Worm (Caenorhabditis elegans) whole organism, mixed stage, embryonic: ENCODE data around the gene him-18.

Source experiments
- ceh-43 ChIP-seq: fragments of 200-800 bp; sonication (Bioruptor generic); optimal IDR thresholded peaks from 2 replicates; lab custom pipeline; 2018; ENCODE audit warnings: mild to moderate bottlenecking, missing genetic modification characterization, moderate library complexity, missing compliant biosample characterization
- ceh-83 ChIP-seq: fragments of 200-800 bp; sonication (Bioruptor generic); optimal IDR thresholded peaks from 2 replicates; lab custom pipeline; 2018; ENCODE audit warnings: mild to moderate bottlenecking, missing genetic modification characterization, missing compliant biosample characterization
- ces-1 ChIP-seq: fragments of 150-350 bp; optimal IDR thresholded peaks from 2 replicates; lab custom pipeline; 2014; ENCODE audit warnings: missing biosample characterization, missing genetic modification reagents, missing genetic modification characterization
- cnd-1 ChIP-seq: fragments of 200-800 bp; sonication (Bioruptor generic); optimal IDR thresholded peaks from 2 replicates; lab custom pipeline; 2018; ENCODE audit warnings: mild to moderate bottlenecking, missing genetic modification characterization, missing compliant biosample characterization
- elt-1 ChIP-seq: sonication (generic microtip); optimal IDR thresholded peaks from 2 replicates; lab custom pipeline; 2017; ENCODE audit warnings: missing genetic modification characterization, mild to moderate bottlenecking, missing compliant biosample characterization, antibody characterized with exemption, moderate library complexity, borderline replicate concordance; ENCODE audit not compliant: insufficient read depth
- lsy-2 ChIP-seq: fragments of 150-350 bp; optimal IDR thresholded peaks from 2 replicates; lab custom pipeline; 2014; ENCODE audit warnings: missing biosample characterization, missing genetic modification characterization
- mep-1 ChIP-seq: fragments of 150-350 bp; optimal IDR thresholded peaks from 2 replicates; lab custom pipeline; 2017; ENCODE audit warnings: missing biosample characterization, missing genetic modification reagents, missing genetic modification characterization, inconsistent platforms
- nhr-237 ChIP-seq: fragments of 150-350 bp; optimal IDR thresholded peaks from 2 replicates; lab custom pipeline; 2014; ENCODE audit warnings: missing biosample characterization, missing genetic modification characterization
- unc-39 ChIP-seq: fragments of 150-350 bp; optimal IDR thresholded peaks from 2 replicates; lab custom pipeline; 2014; ENCODE audit warnings: missing biosample characterization, missing genetic modification characterization
- unc-62 ChIP-seq: fragments of 150-350 bp; optimal IDR thresholded peaks from 2 replicates; lab custom pipeline; 2014; ENCODE audit warnings: missing biosample characterization, missing genetic modification reagents, missing genetic modification characterization
- ztf-11 ChIP-seq: fragments of 150-350 bp; optimal IDR thresholded peaks from 2 replicates; lab custom pipeline; 2014; ENCODE audit warnings: missing biosample characterization, missing genetic modification characterization

- TF ChIP-seq mep-1 (no peak), lsy-2 (tag; lab: Kevin White, UChicago) (no peak), ceh-43 (GFP tag; lab: Kevin White, UChicago) (no peak), ces-1 (GFP tag; lab: Kevin White, UChicago) (no peak), unc-39 (no peak), cnd-1 (tag; lab: Kevin White, UChicago) (no peak), unc-62 (no peak), nhr-237 (no peak), elt-1 (tag; lab: Kevin White, UChicago) (no peak), ceh-83 (GFP tag; lab: Kevin White, UChicago) (no peak), ztf-11 (tag; lab: Kevin White, UChicago) (no peak)
Measured at ce11 chrIII:4688356-4688755, 26.6 kb downstream of the him-18 start, which contains the start of gene tag-243.
